Worm (Caenorhabditis elegans) whole organism, early embryonic: ENCODE measurements around the gene dib-1.

Experiments used
- B0310.2 ChIP-seq: sonication (generic microtip); optimal IDR thresholded peaks from 2 replicates; lab custom pipeline; 2016; ENCODE audit warnings: mild to moderate bottlenecking, missing genetic modification characterization, missing compliant biosample characterization
- F13C5.2 ChIP-seq: sonication (generic microtip); optimal IDR thresholded peaks from 2 replicates; lab custom pipeline; 2017; ENCODE audit warnings: mild to moderate bottlenecking, missing genetic modification characterization, inconsistent platforms, missing compliant biosample characterization
- aly-1 ChIP-seq: sonication (generic microtip); optimal IDR thresholded peaks from 2 replicates; lab custom pipeline; 2016; ENCODE audit warnings: missing genetic modification characterization, missing compliant biosample characterization
- ama-1 ChIP-seq: fragments of 150-350 bp; optimal IDR thresholded peaks from 2 replicates; lab custom pipeline; 2014
- ceh-13 ChIP-seq: fragments of 200-800 bp; sonication (Bioruptor generic); optimal IDR thresholded peaks from 2 replicates; lab custom pipeline; 2018; ENCODE audit warnings: mild to moderate bottlenecking, missing genetic modification characterization, missing compliant biosample characterization
- ceh-36 ChIP-seq: sonication (generic microtip); optimal IDR thresholded peaks from 2 replicates; lab custom pipeline; 2016; ENCODE audit warnings: missing genetic modification characterization, inconsistent platforms, missing compliant biosample characterization
- ets-7 ChIP-seq: sonication (generic microtip); optimal IDR thresholded peaks from 2 replicates; lab custom pipeline; 2016; ENCODE audit warnings: missing genotype, missing genetic modification characterization, missing compliant biosample characterization
- flt-1 ChIP-seq: fragments of 200-800 bp; sonication (Bioruptor generic); IDR thresholded peaks from 2 replicates; pipeline ENCODE4 v1.3.6; 2022; ENCODE audit warnings: missing genetic modification characterization, missing compliant biosample characterization
- hmbx-1 ChIP-seq: sonication (generic microtip); optimal IDR thresholded peaks from 2 replicates; lab custom pipeline; 2016; ENCODE audit warnings: mild to moderate bottlenecking, missing genetic modification characterization, missing compliant biosample characterization
- hmg-4 ChIP-seq: fragments of 200-800 bp; sonication (Bioruptor generic); optimal IDR thresholded peaks from 2 replicates; lab custom pipeline; 2018; ENCODE audit warnings: mild to moderate bottlenecking, missing genetic modification characterization, missing compliant biosample characterization
- hnd-1 ChIP-seq: sonication (generic microtip); optimal IDR thresholded peaks from 2 replicates; lab custom pipeline; 2016; ENCODE audit warnings: missing genetic modification characterization, missing compliant biosample characterization
- pes-1 ChIP-seq: fragments of 200-800 bp; sonication (Bioruptor generic); IDR thresholded peaks from 2 replicates; pipeline ENCODE4 v1.3.6; 2022; ENCODE audit warnings: missing genetic modification reagents, missing genetic modification characterization, missing compliant biosample characterization
- scrt-1 ChIP-seq: fragments of 200-800 bp; sonication (Bioruptor generic); IDR thresholded peaks from 2 replicates; pipeline ENCODE4 v1.3.6; 2022; ENCODE audit warnings: missing genetic modification characterization, missing compliant biosample characterization
- sea-1 ChIP-seq: fragments of 200-800 bp; sonication (Bioruptor generic); conservative IDR thresholded peaks from 2 replicates; pipeline ENCODE4 v1.3.6; 2022; ENCODE audit warnings: missing genetic modification characterization, missing compliant biosample characterization
- tbx-11 ChIP-seq: fragments of 200-800 bp; sonication (Bioruptor generic); IDR thresholded peaks from 2 replicates; pipeline ENCODE4 v1.3.6; 2022; ENCODE audit warnings: missing genetic modification characterization, missing compliant biosample characterization
- tbx-37 ChIP-seq: fragments of 200-800 bp; sonication (Bioruptor generic); conservative IDR thresholded peaks from 2 replicates; pipeline ENCODE4 v1.3.6; 2022; ENCODE audit warnings: missing genetic modification reagents, missing genetic modification characterization, missing compliant biosample characterization
- tra-4 ChIP-seq: sonication (generic microtip); optimal IDR thresholded peaks from 2 replicates; lab custom pipeline; 2017; ENCODE audit warnings: missing genetic modification characterization, missing compliant biosample characterization

dib-1 gene

DNA sequence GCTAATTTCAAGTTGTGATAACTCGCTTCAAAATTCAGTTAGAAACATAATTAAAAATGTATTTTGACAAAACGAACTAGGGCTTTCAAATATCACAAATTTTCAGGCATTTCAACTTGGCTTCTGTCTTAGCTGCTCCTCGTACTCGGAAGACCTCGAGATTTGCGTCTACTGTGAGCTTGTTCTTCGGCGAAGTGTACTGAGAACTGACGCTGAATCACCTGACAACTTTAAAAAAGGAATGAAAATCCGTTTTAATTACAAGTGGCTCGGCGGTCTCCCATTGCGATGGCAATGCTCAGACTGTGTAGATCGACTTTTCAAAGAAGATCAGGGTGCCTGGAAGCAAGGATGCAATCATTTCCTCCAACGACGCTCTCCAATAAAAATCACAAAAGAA, 40.1 kb upstream of the dib-1 start, which contains the start of gene clec-85:
TSS of gene clec-85 (plus strand) at position 301 of the 400 bp plus-strand sequence.
- TF ChIP-seq hmbx-1 (tag; lab: Kevin White, UChicago) (no peak), scrt-1 (GFP tag; lab: Robert Waterston, UW) (no peak), F13C5.2 (tag; lab: Kevin White, UChicago) (no peak), B0310.2 (tag; lab: Kevin White, UChicago) (no peak), tra-4 (tag; lab: Kevin White, UChicago) (no peak), tbx-37 (no peak), tbx-11 (GFP tag; lab: Robert Waterston, UW) (no peak), ets-7 (tag; lab: Kevin White, UChicago) (no peak), ceh-36 (no peak), aly-1 (tag; lab: Kevin White, UChicago) (no peak), hmg-4 (GFP tag; lab: Kevin White, UChicago) (no peak)

DNA sequence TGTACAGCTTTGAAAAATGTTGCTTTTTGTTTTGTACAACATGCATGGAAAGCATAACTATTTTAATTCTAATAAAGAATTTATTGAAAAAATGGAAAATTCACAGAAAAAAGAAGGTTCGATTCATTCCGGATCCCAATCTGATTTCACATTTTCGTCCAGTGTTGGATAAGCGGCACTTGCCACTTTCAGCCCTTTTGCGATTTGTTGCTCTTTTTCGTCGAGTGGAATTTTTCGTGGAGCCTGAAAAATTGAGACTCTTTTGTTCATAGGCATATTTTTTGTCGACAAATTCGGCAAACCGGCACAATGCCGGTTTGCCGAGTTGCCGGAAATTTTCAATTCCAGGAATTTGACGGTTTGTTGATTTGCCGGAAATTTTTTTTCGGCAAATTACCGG, 39.1 kb upstream of the dib-1 start:
- TF ChIP-seq ama-1 (lab: Kevin White, UChicago) = no peak
- no peak for TF ChIP-seq F13C5.2 (tag; lab: Kevin White, UChicago)
- TF ChIP-seq tra-4 (tag; lab: Kevin White, UChicago) = no peak
- TF ChIP-seq aly-1 (tag; lab: Kevin White, UChicago) = no peak
- TF ChIP-seq tbx-37 = no peak
- no peak for TF ChIP-seq ets-7 (tag; lab: Kevin White, UChicago)

DNA sequence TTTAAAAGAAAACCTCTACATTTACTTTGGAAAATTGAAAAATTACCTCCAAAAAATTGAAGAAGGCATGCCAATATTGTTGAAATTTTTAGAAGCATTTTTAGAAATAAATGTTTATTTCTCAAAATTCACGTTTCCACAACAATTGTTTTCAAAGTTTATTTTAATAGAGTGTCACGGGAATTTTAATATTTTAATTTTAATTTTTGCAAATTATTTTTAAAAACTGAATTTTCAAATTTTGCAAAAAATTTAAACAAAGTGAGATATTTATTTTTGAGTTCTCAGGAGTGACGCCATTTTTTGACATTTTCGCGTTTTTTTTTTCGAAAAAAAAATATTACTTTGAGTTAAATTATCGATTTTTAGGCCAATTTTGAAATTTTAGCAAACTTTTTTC, 37.5 kb upstream of the dib-1 start, which contains the start of gene Y54G2A.49:
TSS of gene Y54G2A.49 (minus strand) at position 101 of the 400 bp plus-strand sequence.
- no peak for TF ChIP-seq scrt-1 (GFP tag; lab: Robert Waterston, UW)
- TF ChIP-seq tbx-11 (GFP tag; lab: Robert Waterston, UW) = no peak
- TF ChIP-seq tbx-37 = no peak
- no peak for TF ChIP-seq ama-1 (lab: Kevin White, UChicago)
- TF ChIP-seq pes-1 (GFP tag; lab: Robert Waterston, UW) = no peak
- TF ChIP-seq B0310.2 (tag; lab: Kevin White, UChicago) = no peak
- no peak for TF ChIP-seq tra-4 (tag; lab: Kevin White, UChicago)
- TF ChIP-seq hnd-1 (tag; lab: Kevin White, UChicago) = no peak
- TF ChIP-seq sea-1 (GFP tag; lab: Robert Waterston, UW) = no peak
- no peak for TF ChIP-seq hmbx-1 (tag; lab: Kevin White, UChicago)
- TF ChIP-seq flt-1 (GFP tag; lab: Robert Waterston, UW) = no peak
- no peak for TF ChIP-seq aly-1 (tag; lab: Kevin White, UChicago)
- no peak for TF ChIP-seq ets-7 (tag; lab: Kevin White, UChicago)
- TF ChIP-seq ceh-36 = no peak
- no peak for TF ChIP-seq F13C5.2 (tag; lab: Kevin White, UChicago)
- no peak for TF ChIP-seq hmg-4 (GFP tag; lab: Kevin White, UChicago)
- no peak for TF ChIP-seq ceh-13 (GFP tag; lab: Kevin White, UChicago)

DNA sequence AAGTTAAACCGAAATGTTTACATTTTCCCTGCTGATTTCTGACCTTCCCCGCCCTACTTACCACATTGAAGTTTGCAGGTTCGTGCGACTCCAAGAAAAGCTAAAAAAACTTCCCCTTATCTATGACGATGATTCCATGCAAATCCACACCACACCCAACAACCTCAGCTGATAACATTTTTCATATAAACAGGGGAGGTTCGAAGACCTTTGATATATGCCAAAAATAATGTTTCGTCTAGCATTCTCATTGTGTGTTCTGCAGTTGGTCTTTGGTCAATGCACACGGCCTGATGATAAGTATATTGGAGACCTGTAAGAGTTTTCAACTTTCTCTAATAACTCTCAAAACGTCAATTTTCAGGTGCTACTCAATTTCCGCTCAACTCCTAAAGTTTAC, 36.5 kb upstream of the dib-1 start:
- no peak for TF ChIP-seq hmg-4 (GFP tag; lab: Kevin White, UChicago)

DNA sequence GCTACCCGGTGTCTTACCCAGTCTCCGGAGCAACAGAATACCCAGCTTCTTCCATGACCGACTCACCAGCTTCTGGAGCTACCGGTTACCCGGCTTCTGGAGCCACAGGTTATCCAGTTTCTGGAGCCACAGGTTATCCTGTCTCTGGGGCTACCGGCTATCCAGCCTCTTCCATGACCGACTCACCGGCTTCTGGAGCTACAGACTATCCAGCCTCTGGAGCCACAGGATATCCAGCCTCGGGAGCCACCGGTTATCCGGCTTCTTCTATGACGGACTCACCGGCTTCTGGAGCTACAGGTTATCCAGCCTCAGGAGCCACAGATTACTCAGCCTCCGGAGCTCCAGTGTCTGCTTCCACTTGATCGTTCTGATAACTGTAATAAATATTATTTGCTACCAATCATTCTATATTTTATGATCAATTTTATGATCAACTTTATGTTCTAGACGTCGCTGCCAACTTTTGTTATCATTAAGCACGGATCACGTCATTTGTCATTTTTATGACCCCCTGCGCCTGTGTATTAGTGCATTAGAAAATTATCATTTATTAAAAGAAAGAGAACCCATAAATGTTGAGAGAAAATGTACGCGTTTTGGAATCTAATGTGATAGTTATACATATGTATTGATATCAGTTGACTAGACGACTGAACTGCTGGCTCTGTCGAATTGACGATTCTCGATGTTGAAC, 35.5 kb upstream of the dib-1 start:
- TF ChIP-seq F13C5.2 (tag; lab: Kevin White, UChicago) (no peak), ceh-36 (no peak), tra-4 (tag; lab: Kevin White, UChicago) (no peak)

DNA sequence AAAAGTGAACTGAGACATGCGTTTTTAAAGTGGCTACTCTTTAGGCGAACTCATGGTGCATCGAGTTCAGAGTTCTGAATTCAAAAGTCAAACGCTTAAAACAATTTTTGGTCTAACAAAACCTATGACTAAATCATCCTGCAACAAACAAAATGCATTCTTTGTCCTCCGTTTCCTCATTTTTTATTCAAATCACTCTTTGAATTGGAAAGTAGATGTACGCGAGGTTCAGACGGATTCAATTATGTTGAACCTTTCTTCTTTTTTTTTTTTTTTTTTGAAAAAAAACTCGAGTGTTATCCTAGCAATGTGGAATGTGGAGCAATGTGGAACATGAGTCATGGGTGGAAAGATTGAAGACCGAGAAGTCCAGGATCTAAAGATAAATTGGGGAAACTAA, 31.9 kb upstream of the dib-1 start:
- no peak for TF ChIP-seq tbx-37
- TF ChIP-seq scrt-1 (GFP tag; lab: Robert Waterston, UW) = no peak
- no peak for TF ChIP-seq tbx-11 (GFP tag; lab: Robert Waterston, UW)
- no peak for TF ChIP-seq B0310.2 (tag; lab: Kevin White, UChicago)
- no peak for TF ChIP-seq aly-1 (tag; lab: Kevin White, UChicago)
- no peak for TF ChIP-seq hmg-4 (GFP tag; lab: Kevin White, UChicago)
- no peak for TF ChIP-seq ets-7 (tag; lab: Kevin White, UChicago)
- TF ChIP-seq F13C5.2 (tag; lab: Kevin White, UChicago) = no peak
- no peak for TF ChIP-seq flt-1 (GFP tag; lab: Robert Waterston, UW)
- no peak for TF ChIP-seq pes-1 (GFP tag; lab: Robert Waterston, UW)
- no peak for TF ChIP-seq ceh-36
- TF ChIP-seq tra-4 (tag; lab: Kevin White, UChicago) = no peak
- TF ChIP-seq hnd-1 (tag; lab: Kevin White, UChicago) = no peak

DNA sequence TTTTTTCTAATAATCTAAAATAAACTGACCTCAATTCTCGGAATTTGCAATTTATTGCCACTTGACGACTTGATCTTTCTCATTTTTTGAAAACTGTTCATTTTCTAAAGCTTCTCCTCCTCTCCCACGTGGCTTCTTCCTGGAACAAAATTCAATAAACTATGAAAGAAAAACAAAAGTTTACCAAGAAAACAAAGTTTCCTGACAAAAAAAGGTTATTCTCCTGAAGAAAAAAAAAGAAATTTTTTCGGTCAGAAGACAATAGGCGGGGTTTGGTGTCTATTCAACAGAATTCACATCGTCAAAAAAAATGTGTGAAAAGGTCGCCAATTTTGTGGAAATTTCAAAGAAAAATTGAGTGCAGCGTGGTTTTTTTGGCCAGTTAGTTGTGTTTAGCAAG, 25.9 kb upstream of the dib-1 start, which contains the start of gene Y54G2A.16:
TSS of gene Y54G2A.16 (minus strand) at position 101 of the 400 bp plus-strand sequence.
- no peak for TF ChIP-seq scrt-1 (GFP tag; lab: Robert Waterston, UW)

DNA sequence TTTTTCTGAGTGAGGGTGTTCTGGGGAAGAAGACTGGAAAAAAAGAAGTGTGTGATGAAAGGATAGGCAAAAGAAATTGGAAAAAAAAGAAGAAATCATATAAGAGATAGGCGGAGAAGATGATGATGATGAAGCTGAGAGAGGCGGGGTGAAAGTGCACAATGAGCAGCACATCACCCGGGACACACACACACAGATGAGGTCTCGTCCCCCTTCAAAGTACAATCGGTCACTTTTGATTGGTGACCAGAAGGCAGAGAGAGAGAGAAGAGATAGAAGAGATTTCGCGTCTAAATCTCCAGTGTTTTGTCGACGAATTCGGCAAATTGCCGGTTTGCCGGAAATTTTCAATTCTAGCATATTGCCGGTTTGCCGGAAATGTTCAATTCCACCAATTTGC, 5.4 kb upstream of the dib-1 start:
- no peak for TF ChIP-seq hnd-1 (tag; lab: Kevin White, UChicago)
- TF ChIP-seq B0310.2 (tag; lab: Kevin White, UChicago) = no peak
- no peak for TF ChIP-seq pes-1 (GFP tag; lab: Robert Waterston, UW)
- TF ChIP-seq scrt-1 (GFP tag; lab: Robert Waterston, UW) = no peak
- no peak for TF ChIP-seq ceh-13 (GFP tag; lab: Kevin White, UChicago)
- TF ChIP-seq flt-1 (GFP tag; lab: Robert Waterston, UW) = no peak
